Worm (Caenorhabditis elegans) whole organism, late embryonic: Measurements from ENCODE around the gene srd-40.
A peak's percentile ranks its signal among the peaks of the same experiment; 100 is the strongest.

Source experiments
- C08G9.2 ChIP-seq: sonication (generic microtip); optimal IDR thresholded peaks from 2 replicates; lab custom pipeline; 2016; ENCODE audit warnings: mild to moderate bottlenecking, missing genetic modification characterization, moderate library complexity, missing compliant biosample characterization
- C38D4.7 ChIP-seq: fragments of 200-800 bp; sonication (Bioruptor generic); optimal IDR thresholded peaks from 2 replicates; lab custom pipeline; 2018; ENCODE audit warnings: mild to moderate bottlenecking, missing genetic modification characterization, moderate library complexity, missing compliant biosample characterization
- F13H6.1 ChIP-seq: sonication (generic microtip); optimal IDR thresholded peaks from 2 replicates; lab custom pipeline; 2016; ENCODE audit warnings: missing genetic modification characterization, missing compliant biosample characterization
- K02D7.2 ChIP-seq: sonication (generic microtip); optimal IDR thresholded peaks from 2 replicates; lab custom pipeline; 2017; ENCODE audit warnings: mild to moderate bottlenecking, missing genetic modification characterization, missing compliant biosample characterization
- K09A11.1 ChIP-seq: sonication (generic microtip); optimal IDR thresholded peaks from 2 replicates; lab custom pipeline; 2017; ENCODE audit warnings: antibody characterized with exemption, mild to moderate bottlenecking, missing genetic modification characterization, missing compliant biosample characterization; ENCODE audit not compliant: insufficient read depth
- T23F11.4 ChIP-seq: fragments of 200-800 bp; sonication (Bioruptor generic); optimal IDR thresholded peaks from 2 replicates; lab custom pipeline; 2018; ENCODE audit warnings: mild to moderate bottlenecking, missing genetic modification characterization, missing compliant biosample characterization
- ahr-1 ChIP-seq: sonication (generic microtip); optimal IDR thresholded peaks from 2 replicates; lab custom pipeline; 2016; ENCODE audit warnings: missing genetic modification characterization, missing compliant biosample characterization
- ama-1 ChIP-seq: fragments of 150-350 bp; optimal IDR thresholded peaks from 2 replicates; lab custom pipeline; 2014
- ceh-14 ChIP-seq: sonication (generic microtip); optimal IDR thresholded peaks from 2 replicates; lab custom pipeline; 2016; ENCODE audit warnings: missing genotype, missing genetic modification characterization, missing compliant biosample characterization
- ceh-18 ChIP-seq: sonication (generic microtip); optimal IDR thresholded peaks from 2 replicates; lab custom pipeline; 2016; ENCODE audit warnings: missing genetic modification characterization, missing compliant biosample characterization
- ceh-19 ChIP-seq: fragments of 200-800 bp; sonication (Bioruptor generic); optimal IDR thresholded peaks from 2 replicates; lab custom pipeline; 2018; ENCODE audit warnings: mild to moderate bottlenecking, missing genetic modification characterization, missing compliant biosample characterization
- ceh-2 ChIP-seq: sonication (generic microtip); optimal IDR thresholded peaks from 2 replicates; lab custom pipeline; 2016; ENCODE audit warnings: missing genotype, missing genetic modification characterization, missing compliant biosample characterization
- ceh-22 ChIP-seq: sonication (generic microtip); optimal IDR thresholded peaks from 2 replicates; lab custom pipeline; 2017; ENCODE audit warnings: missing biosample characterization, missing genetic modification characterization
- ceh-30 ChIP-seq: fragments of 150-350 bp; optimal IDR thresholded peaks from 2 replicates; lab custom pipeline; 2014; ENCODE audit warnings: missing biosample characterization, missing genetic modification characterization
- ceh-34 ChIP-seq: sonication (generic microtip); optimal IDR thresholded peaks from 2 replicates; lab custom pipeline; 2016; ENCODE audit warnings: mild to moderate bottlenecking, missing genetic modification characterization, missing compliant biosample characterization
- ceh-45 ChIP-seq: fragments of 200-800 bp; sonication (Bioruptor generic); IDR thresholded peaks from 2 replicates; pipeline ENCODE4 v1.3.6; 2022; ENCODE audit warnings: missing genetic modification reagents, missing genetic modification characterization, missing compliant biosample characterization
- ceh-48 ChIP-seq: sonication (generic microtip); optimal IDR thresholded peaks from 2 replicates; lab custom pipeline; 2016; ENCODE audit warnings: missing genetic modification characterization, inconsistent platforms, missing compliant biosample characterization
- ceh-6 ChIP-seq: fragments of 200-800 bp; sonication (Bioruptor generic); optimal IDR thresholded peaks from 2 replicates; lab custom pipeline; 2018; ENCODE audit warnings: mild to moderate bottlenecking, missing genetic modification characterization, missing compliant biosample characterization
- che-1 ChIP-seq: sonication (generic microtip); optimal IDR thresholded peaks from 2 replicates; lab custom pipeline; 2016; ENCODE audit warnings: mild to moderate bottlenecking, missing genetic modification characterization, missing compliant biosample characterization
- dmd-4 ChIP-seq: sonication (generic microtip); optimal IDR thresholded peaks from 2 replicates; lab custom pipeline; 2016; ENCODE audit warnings: borderline replicate concordance, missing genetic modification characterization, missing compliant biosample characterization
- elt-2 ChIP-seq: sonication (generic microtip); optimal IDR thresholded peaks from 2 replicates; lab custom pipeline; 2016; ENCODE audit warnings: missing genetic modification reagents, missing genetic modification characterization, missing compliant biosample characterization
- elt-4 ChIP-seq: sonication (generic microtip); optimal IDR thresholded peaks from 2 replicates; lab custom pipeline; 2016; ENCODE audit warnings: missing genetic modification characterization, missing compliant biosample characterization
- ets-4 ChIP-seq: sonication (generic microtip); optimal IDR thresholded peaks from 2 replicates; lab custom pipeline; 2016; ENCODE audit warnings: missing genetic modification characterization, missing compliant biosample characterization
- fax-1 ChIP-seq: sonication (generic microtip); optimal IDR thresholded peaks from 2 replicates; lab custom pipeline; 2016; ENCODE audit warnings: missing genotype, missing genetic modification characterization, missing compliant biosample characterization
- fkh-6 ChIP-seq: sonication (generic microtip); optimal IDR thresholded peaks from 2 replicates; lab custom pipeline; 2016; ENCODE audit warnings: missing genetic modification characterization, missing compliant biosample characterization
- hlh-13 ChIP-seq: fragments of 200-800 bp; sonication (Bioruptor generic); optimal IDR thresholded peaks from 2 replicates; lab custom pipeline; 2018; ENCODE audit warnings: mild to moderate bottlenecking, missing genetic modification characterization, missing compliant biosample characterization
- hlh-15 ChIP-seq: sonication (generic microtip); optimal IDR thresholded peaks from 2 replicates; lab custom pipeline; 2016; ENCODE audit warnings: missing genetic modification characterization, missing compliant biosample characterization
- hlh-30 ChIP-seq: sonication (generic microtip); optimal IDR thresholded peaks from 2 replicates; lab custom pipeline; 2017; ENCODE audit warnings: antibody characterized with exemption, missing genetic modification characterization, missing compliant biosample characterization; ENCODE audit not compliant: insufficient read depth
- lin-11 ChIP-seq: fragments of 200-800 bp; sonication (Bioruptor generic); optimal IDR thresholded peaks from 2 replicates; lab custom pipeline; 2018; ENCODE audit warnings: mild to moderate bottlenecking, missing genetic modification characterization, missing compliant biosample characterization
- mec-3 ChIP-seq: sonication (generic microtip); optimal IDR thresholded peaks from 2 replicates; lab custom pipeline; 2016; ENCODE audit warnings: borderline replicate concordance, missing genetic modification characterization, missing compliant biosample characterization
- nfya-1 ChIP-seq: sonication (generic microtip); optimal IDR thresholded peaks from 2 replicates; lab custom pipeline; 2017; ENCODE audit warnings: missing genetic modification characterization, mild to moderate bottlenecking, missing compliant biosample characterization, antibody characterized with exemption, moderate library complexity
- nhr-11 ChIP-seq: fragments of 150-350 bp; optimal IDR thresholded peaks from 2 replicates; lab custom pipeline; 2014; ENCODE audit warnings: missing biosample characterization, missing genetic modification characterization
- nhr-232 ChIP-seq: sonication (generic microtip); optimal IDR thresholded peaks from 2 replicates; lab custom pipeline; 2016; ENCODE audit warnings: missing genetic modification characterization, missing compliant biosample characterization
- npax-4 ChIP-seq: sonication (generic microtip); optimal IDR thresholded peaks from 2 replicates; lab custom pipeline; 2016; ENCODE audit warnings: missing genetic modification characterization, missing compliant biosample characterization
- pag-3 ChIP-seq: sonication (generic microtip); optimal IDR thresholded peaks from 2 replicates; lab custom pipeline; 2016; ENCODE audit warnings: missing compliant biosample characterization, missing genetic modification characterization, borderline replicate concordance
- pax-1 ChIP-seq: fragments of 150-350 bp; optimal IDR thresholded peaks from 2 replicates; lab custom pipeline; 2014; ENCODE audit warnings: missing biosample characterization, missing genetic modification characterization
- pha-2 ChIP-seq: sonication (generic microtip); optimal IDR thresholded peaks from 2 replicates; lab custom pipeline; 2017; ENCODE audit warnings: mild to moderate bottlenecking, missing genetic modification characterization, missing compliant biosample characterization
- pha-4 ChIP-seq: fragments of 150-350 bp; optimal IDR thresholded peaks from 2 replicates; lab custom pipeline; 2018; ENCODE audit warnings: missing biosample characterization, missing genetic modification reagents, missing genetic modification characterization
- pqm-1 ChIP-seq: sonication (generic microtip); optimal IDR thresholded peaks from 2 replicates; lab custom pipeline; 2016; ENCODE audit warnings: missing genetic modification characterization, missing compliant biosample characterization
- ref-2 ChIP-seq: sonication (generic microtip); optimal IDR thresholded peaks from 2 replicates; lab custom pipeline; 2016; ENCODE audit warnings: missing genetic modification characterization, missing compliant biosample characterization
- rnt-1 ChIP-seq: sonication (generic microtip); optimal IDR thresholded peaks from 2 replicates; lab custom pipeline; 2016; ENCODE audit warnings: missing genetic modification characterization, missing compliant biosample characterization
- sdc-2 ChIP-seq: sonication (generic microtip); optimal IDR thresholded peaks from 2 replicates; lab custom pipeline; 2016; ENCODE audit warnings: missing genotype, missing genetic modification characterization, missing compliant biosample characterization
- sox-2 ChIP-seq: fragments of 200-800 bp; sonication (Bioruptor generic); IDR thresholded peaks from 2 replicates; pipeline ENCODE4 v1.3.6; 2022; ENCODE audit warnings: missing genetic modification reagents, missing genetic modification characterization, missing compliant biosample characterization
- sox-4 ChIP-seq: sonication (generic microtip); optimal IDR thresholded peaks from 2 replicates; lab custom pipeline; 2017; ENCODE audit warnings: mild to moderate bottlenecking, missing genetic modification characterization, inconsistent platforms, missing compliant biosample characterization
- syd-9 ChIP-seq: sonication (generic microtip); optimal IDR thresholded peaks from 2 replicates; lab custom pipeline; 2016; ENCODE audit warnings: mild to moderate bottlenecking, missing genetic modification characterization, moderate library complexity, missing compliant biosample characterization
- tbx-2 ChIP-seq: sonication (generic microtip); optimal IDR thresholded peaks from 2 replicates; lab custom pipeline; 2016; ENCODE audit warnings: missing genetic modification characterization, missing compliant biosample characterization
- ttx-3 ChIP-seq: sonication (generic microtip); optimal IDR thresholded peaks from 2 replicates; lab custom pipeline; 2016; ENCODE audit warnings: missing genetic modification reagents, missing genetic modification characterization, missing compliant biosample characterization
- unc-3 ChIP-seq, 2 experiments: fragments of 200-800 bp in 1 of 2; sonication (Bioruptor generic) in 1 of 2; sonication (generic microtip) in 1 of 2; conservative IDR thresholded peaks in 1 of 2; optimal IDR thresholded peaks in 1 of 2; 2 replicates each; pipeline versions ENCODE4 v1.3.6 to Lab custom; 2016 to 2022; ENCODE audit warnings: missing compliant biosample characterization in 2 of 2, missing genetic modification characterization in 2 of 2, missing genetic modification reagents in 1 of 2
- unc-42 ChIP-seq: sonication (generic microtip); optimal IDR thresholded peaks from 2 replicates; lab custom pipeline; 2016; ENCODE audit warnings: missing genotype, missing genetic modification characterization, missing compliant biosample characterization
- unc-55 ChIP-seq: sonication (generic microtip); optimal IDR thresholded peaks from 2 replicates; lab custom pipeline; 2017; ENCODE audit warnings: missing biosample characterization, missing genetic modification reagents, missing genetic modification characterization
- ztf-16 ChIP-seq: sonication (generic microtip); optimal IDR thresholded peaks from 2 replicates; lab custom pipeline; 2017; ENCODE audit warnings: missing genetic modification characterization, missing compliant biosample characterization

srd-40 gene

ce11 chrX:12362951-12363486 is 39.5 kb downstream of the srd-40 start (continued):
- TF ChIP-seq elt-2 (tag; lab: Kevin White, UChicago): peak; percentile 64
- TF ChIP-seq ceh-45 (GFP tag; lab: Robert Waterston, UW): no peak
- peak; percentile 9; the same call in 1 of the 2 replicates for TF ChIP-seq unc-3 (GFP tag; conservative IDR thresholded peaks at IDR 0.05; lab: Robert Waterston, UW)
- peak; percentile 55 for TF ChIP-seq unc-3 (tag; optimal IDR thresholded peaks at IDR 0.05; lab: Kevin White, UChicago)
- peak; percentile 33 for TF ChIP-seq pqm-1 (tag; lab: Kevin White, UChicago)
- no peak for TF ChIP-seq hlh-15 (tag; lab: Kevin White, UChicago)
- no peak for TF ChIP-seq ama-1 (lab: Kevin White, UChicago)
- TF ChIP-seq F13H6.1 (tag; lab: Kevin White, UChicago): no peak
- TF ChIP-seq C38D4.7: no peak
- peak; percentile 87 for TF ChIP-seq nfya-1 (tag; lab: Kevin White, UChicago)
- TF ChIP-seq ref-2: no peak
- no peak for TF ChIP-seq sox-4 (tag; lab: Kevin White, UChicago)
- no peak for TF ChIP-seq lin-11 (tag; lab: Kevin White, UChicago)
- TF ChIP-seq ceh-14: peak; percentile 42
- no peak for TF ChIP-seq ceh-6 (GFP tag; lab: Kevin White, UChicago)
- peak; percentile 1 for TF ChIP-seq ceh-30
- peak; percentile 85 for TF ChIP-seq rnt-1 (tag; lab: Kevin White, UChicago)
- peak; percentile 65 for TF ChIP-seq unc-42 (tag; lab: Kevin White, UChicago)
- TF ChIP-seq dmd-4 (tag; lab: Kevin White, UChicago): no peak
- TF ChIP-seq sox-2 (GFP tag; lab: Robert Waterston, UW): no peak
- peak; percentile 20 for TF ChIP-seq pax-1 (tag; lab: Kevin White, UChicago)
- TF ChIP-seq elt-4 (tag; lab: Kevin White, UChicago): no peak
- no peak for TF ChIP-seq pha-4 (tag; lab: Kevin White, UChicago)
- TF ChIP-seq ttx-3: no peak
- no peak for TF ChIP-seq C08G9.2 (tag; lab: Kevin White, UChicago)
- TF ChIP-seq ztf-16 (tag; lab: Kevin White, UChicago): no peak
- TF ChIP-seq npax-4 (tag; lab: Kevin White, UChicago): no peak
- peak; percentile 71 for TF ChIP-seq tbx-2 (tag; lab: Kevin White, UChicago)
- no peak for TF ChIP-seq fax-1
- no peak for TF ChIP-seq unc-55
- TF ChIP-seq ceh-18 (tag; lab: Kevin White, UChicago): peak; percentile 94
- TF ChIP-seq ceh-34 (tag; lab: Kevin White, UChicago): peak; percentile 67
- no peak for TF ChIP-seq mec-3 (tag; lab: Kevin White, UChicago)
- no peak for TF ChIP-seq fkh-6
- TF ChIP-seq syd-9 (tag; lab: Kevin White, UChicago): peak; percentile 51
- peak; percentile 38 for TF ChIP-seq ceh-48 (tag; lab: Kevin White, UChicago)
- TF ChIP-seq ahr-1 (tag; lab: Kevin White, UChicago): no peak
- TF ChIP-seq ets-4 (tag; lab: Kevin White, UChicago): peak; percentile 53
- peak; percentile 73 for TF ChIP-seq nhr-11
- no peak for TF ChIP-seq nhr-232 (tag; lab: Kevin White, UChicago)
- TF ChIP-seq K02D7.2 (tag; lab: Kevin White, UChicago): no peak
- TF ChIP-seq pag-3 (tag; lab: Kevin White, UChicago): no peak
- TF ChIP-seq K09A11.1 (tag; lab: Kevin White, UChicago): peak; percentile 78
- TF ChIP-seq che-1 (tag; lab: Kevin White, UChicago): no peak
- no peak for TF ChIP-seq hlh-30 (tag; lab: Kevin White, UChicago)
- no peak for TF ChIP-seq hlh-13 (GFP tag; lab: Kevin White, UChicago)
- no peak for TF ChIP-seq ceh-2 (tag; lab: Kevin White, UChicago)
- TF ChIP-seq sdc-2 (tag; lab: Kevin White, UChicago): peak; percentile 99
- TF ChIP-seq pha-2 (tag; lab: Kevin White, UChicago): no peak
- TF ChIP-seq ceh-19: no peak
- no peak for TF ChIP-seq T23F11.4 (GFP tag; lab: Kevin White, UChicago)
- TF ChIP-seq ceh-22 (tag; lab: Kevin White, UChicago): no peak
